Fruit fly (Drosophila melanogaster): ENCODE data around the gene Srp54.

Gene Srp54

dm6 chr2L:9912570-9913260, at the start of gene Srp54, which contains the start of gene Etl1 (continued):
- TF ChIP-seq MESR4 (GFP tag; optimal IDR thresholded peaks at IDR 0.05): peak; percentile 88
- TF ChIP-seq CG9797 (GFP tag; optimal IDR thresholded peaks at IDR 0.05): peak; percentile 73
- TF ChIP-seq Eip74EF (GFP tag; optimal IDR thresholded peaks at IDR 0.05): no peak
- no peak for TF ChIP-seq CG14441 (GFP tag; IDR thresholded peaks at IDR 0.05)
- TF ChIP-seq D19B (GFP tag; optimal IDR thresholded peaks at IDR 0.05): no peak
- TF ChIP-seq ssp (GFP tag; IDR thresholded peaks at IDR 0.05): no peak
- TF ChIP-seq Mes4 (GFP tag; optimal IDR thresholded peaks at IDR 0.05): no peak
- no peak for TF ChIP-seq eve (GFP tag; optimal IDR thresholded peaks at IDR 0.05)
- no peak for TF ChIP-seq CG34376 (GFP tag; optimal IDR thresholded peaks at IDR 0.05)
- no peak for TF ChIP-seq en (GFP tag; optimal IDR thresholded peaks at IDR 0.05)
- no peak for TF ChIP-seq CG5245 (GFP tag; optimal IDR thresholded peaks at IDR 0.05)
- TF ChIP-seq BtbVII (GFP tag; optimal IDR thresholded peaks at IDR 0.05): no peak
- TF ChIP-seq tx (GFP tag; optimal IDR thresholded peaks at IDR 0.05): no peak
- TF ChIP-seq D (optimal IDR thresholded peaks at IDR 0.05): no peak
- no peak for TF ChIP-seq D (GFP tag; optimal IDR thresholded peaks at IDR 0.05)
- TF ChIP-seq sd (tag; optimal IDR thresholded peaks at IDR 0.05): peak; percentile 20
- no peak for TF ChIP-seq slp2 (GFP tag; optimal IDR thresholded peaks at IDR 0.05)
- TF ChIP-seq nom (GFP tag; optimal IDR thresholded peaks at IDR 0.05): no peak
- TF ChIP-seq CG15514 (GFP tag; optimal IDR thresholded peaks at IDR 0.05): peak; percentile 62
- peak; percentile 35 for TF ChIP-seq Nf-YC (tag; optimal IDR thresholded peaks at IDR 0.05)
- no peak for TF ChIP-seq fru (optimal IDR thresholded peaks at IDR 0.05)
- no peak for TF ChIP-seq wor (GFP tag; IDR thresholded peaks at IDR 0.05)
- no peak for TF ChIP-seq dm (GFP tag; optimal IDR thresholded peaks at IDR 0.05)
- TF ChIP-seq Sin3A (optimal IDR thresholded peaks at IDR 0.05): peak; percentile 93
- TF ChIP-seq luna (GFP tag; optimal IDR thresholded peaks at IDR 0.05): no peak
- no peak for TF ChIP-seq Deaf1 (tag; optimal IDR thresholded peaks at IDR 0.05)
- TF ChIP-seq CG4730 (GFP tag; IDR thresholded peaks at IDR 0.05): no peak
- peak; percentile 17; the same call in 1 of the 2 replicates for TF ChIP-seq slbo (GFP tag; IDR thresholded peaks at IDR 0.05)
- TF ChIP-seq CG30431 (GFP tag; optimal IDR thresholded peaks at IDR 0.05): no peak
- TF ChIP-seq unc-4 (GFP tag; IDR thresholded peaks at IDR 0.05; ENCODE audit: partially characterized antibody): no peak
- TF ChIP-seq abd-A (tag; optimal IDR thresholded peaks at IDR 0.05): no peak
- no peak for TF ChIP-seq h (optimal IDR thresholded peaks at IDR 0.05)
- 0 out of 2 replicates have a peak, but pooled peaks have one; percentile 28 for TF ChIP-seq bbx (GFP tag; IDR thresholded peaks at IDR 0.05; ENCODE audit: partially characterized antibody)
- TF ChIP-seq CG31365 (tag; optimal IDR thresholded peaks at IDR 0.05): no peak
- TF ChIP-seq Asciz (GFP tag; optimal IDR thresholded peaks at IDR 0.05): no peak
- no peak for TF ChIP-seq E2f1 (GFP tag; IDR thresholded peaks at IDR 0.05)
- peak; percentile 84 for TF ChIP-seq E2f2 (GFP tag; IDR thresholded peaks at IDR 0.05)
- TF ChIP-seq ERR (GFP tag; optimal IDR thresholded peaks at IDR 0.05): no peak
- TF ChIP-seq ind (GFP tag; optimal IDR thresholded peaks at IDR 0.05): no peak
- TF ChIP-seq PHDP (tag; optimal IDR thresholded peaks at IDR 0.05): no peak
- TF ChIP-seq cg (GFP tag; optimal IDR thresholded peaks at IDR 0.05): peak; percentile 9
- TF ChIP-seq CG12155 (GFP tag; optimal IDR thresholded peaks at IDR 0.05): no peak
- no peak for TF ChIP-seq wdn (GFP tag; IDR thresholded peaks at IDR 0.05)
- no peak for TF ChIP-seq maf-S (GFP tag; optimal IDR thresholded peaks at IDR 0.05)
- TF ChIP-seq C15 (GFP tag; IDR thresholded peaks at IDR 0.05): no peak
- no peak for TF ChIP-seq CG17568 (GFP tag; optimal IDR thresholded peaks at IDR 0.05)
- peak; percentile 9 for TF ChIP-seq Ets97D (GFP tag; optimal IDR thresholded peaks at IDR 0.05)
- no peak for TF ChIP-seq pum (GFP tag; optimal IDR thresholded peaks at IDR 0.05)
- TF ChIP-seq sc (optimal IDR thresholded peaks at IDR 0.05): no peak
- TF ChIP-seq sc (GFP tag; optimal IDR thresholded peaks at IDR 0.05): no peak
- TF ChIP-seq CG13123 (GFP tag; optimal IDR thresholded peaks at IDR 0.05): no peak
- TF ChIP-seq Nf-YA (GFP tag; IDR thresholded peaks at IDR 0.05): no peak

Data from whole organism, embryonic.